Fruit fly (Drosophila melanogaster): ENCODE data around the gene CG44362.

The CG44362 gene

DNA sequence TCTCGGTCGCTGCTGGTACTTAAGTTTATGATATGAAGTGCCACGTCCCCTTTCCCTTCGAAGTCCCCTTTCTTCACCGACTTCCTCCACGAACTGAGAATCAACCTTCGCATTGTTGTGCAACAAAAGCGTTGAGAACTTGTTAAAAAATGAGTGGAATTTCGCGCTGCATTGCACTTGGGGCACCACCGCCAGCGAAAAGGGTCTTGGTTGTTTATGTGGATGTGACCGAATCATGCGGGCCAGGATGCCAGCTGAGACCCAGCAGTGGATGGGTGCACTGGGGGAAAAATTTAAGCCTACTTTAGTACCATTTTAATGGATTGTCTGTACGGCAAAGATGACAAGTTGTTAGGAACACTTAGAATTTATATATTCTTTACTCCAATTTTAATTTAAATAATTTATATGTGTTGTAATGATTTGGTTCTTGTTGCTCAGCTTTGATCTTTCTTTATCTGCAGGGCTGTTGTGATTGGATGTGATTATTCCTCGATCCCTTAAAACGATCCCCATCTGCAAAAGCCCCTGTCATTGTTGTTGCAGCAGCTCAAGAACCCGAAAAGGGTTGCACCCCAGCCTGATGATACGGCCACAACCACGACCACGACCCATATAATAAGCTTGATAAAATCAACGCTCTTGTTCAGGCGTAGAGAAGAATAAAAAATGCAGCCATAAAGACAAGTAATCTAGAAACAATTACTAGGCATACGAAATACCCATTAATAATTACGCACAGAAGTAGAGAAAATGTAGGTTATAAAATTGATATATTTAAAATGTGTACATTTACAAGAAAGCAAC, 15.2 kb upstream of the CG44362 start:
- TF ChIP-seq CG32121 (GFP tag; IDR thresholded peaks at IDR 0.05) (no peak), CG12605 (GFP tag; IDR thresholded peaks at IDR 0.05) (no peak), Snoo (tag; optimal IDR thresholded peaks at IDR 0.05) (peak; percentile 16), CG9948 (tag; optimal IDR thresholded peaks at IDR 0.05) (peak; percentile 45), CG14655 (GFP tag; optimal IDR thresholded peaks at IDR 0.05) (no peak), Pif1B (GFP tag; optimal IDR thresholded peaks at IDR 0.05) (no peak), rn (GFP tag; IDR thresholded peaks at IDR 0.05) (0 out of 2 replicates have a peak, but pooled peaks have one; percentile 13), CG17806 (tag; optimal IDR thresholded peaks at IDR 0.05) (peak; percentile 55), D1 (tag; optimal IDR thresholded peaks at IDR 0.05) (peak; percentile 23), CG13204 (GFP tag; optimal IDR thresholded peaks at IDR 0.05) (peak; percentile 54), CG15710 (tag; optimal IDR thresholded peaks at IDR 0.05) (peak; percentile 1), EcR (GFP tag; optimal IDR thresholded peaks at IDR 0.05) (peak; percentile 69), CG8159 (tag; optimal IDR thresholded peaks at IDR 0.05) (peak; percentile 26), CG4496 (GFP tag; IDR thresholded peaks at IDR 0.05) (no peak)

DNA sequence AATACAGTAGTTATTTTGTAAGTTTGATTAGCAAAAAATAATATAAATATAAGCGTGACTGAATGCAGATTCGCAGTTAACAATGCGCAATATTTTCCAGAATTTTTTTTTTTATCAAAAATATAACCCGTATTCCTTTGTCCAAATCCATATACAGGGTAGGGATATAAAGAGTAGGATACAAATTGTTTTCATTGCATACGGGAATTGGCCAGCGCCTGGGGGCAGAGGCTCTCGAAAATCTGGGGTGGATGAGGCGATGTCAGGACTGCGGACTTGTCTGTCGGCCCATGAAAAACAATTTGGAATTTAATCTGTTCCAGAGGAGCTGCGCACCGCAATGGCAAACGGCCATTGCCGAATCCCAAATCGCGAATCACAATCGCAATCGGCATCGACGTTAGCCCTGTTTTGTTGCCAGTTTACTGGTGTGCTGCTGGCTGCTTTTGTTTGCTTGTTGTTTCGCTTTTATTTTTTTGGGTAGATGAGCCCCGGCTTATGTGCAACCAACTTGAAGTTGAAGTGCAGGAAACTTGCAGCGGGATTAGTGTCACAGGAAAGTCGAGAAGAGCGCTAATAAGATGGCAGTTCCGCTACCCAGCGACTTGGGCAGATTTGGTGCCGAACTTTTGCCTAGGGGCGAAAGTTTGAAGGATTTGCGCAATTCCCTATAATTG, 14.5 kb upstream of the CG44362 start:
- TF ChIP-seq Pif1A (GFP tag; optimal IDR thresholded peaks at IDR 0.05) (peak; percentile 2), CG17806 (tag; optimal IDR thresholded peaks at IDR 0.05) (peak; percentile 21), Ets98B (GFP tag; IDR thresholded peaks at IDR 0.05) (no peak), rn (GFP tag; IDR thresholded peaks at IDR 0.05) (no peak), CG34367 (tag; optimal IDR thresholded peaks at IDR 0.05) (peak; percentile 63), CG13204 (GFP tag; optimal IDR thresholded peaks at IDR 0.05) (no peak), CG9948 (tag; optimal IDR thresholded peaks at IDR 0.05) (no peak), Snoo (tag; optimal IDR thresholded peaks at IDR 0.05) (no peak), CG12605 (GFP tag; IDR thresholded peaks at IDR 0.05) (no peak), CG8301 (tag; optimal IDR thresholded peaks at IDR 0.05) (no peak), CG8159 (tag; optimal IDR thresholded peaks at IDR 0.05) (peak; percentile 83), CG15710 (tag; optimal IDR thresholded peaks at IDR 0.05) (peak; percentile 72), CG32121 (GFP tag; IDR thresholded peaks at IDR 0.05) (no peak), fd96Ca (GFP tag; IDR thresholded peaks at IDR 0.05) (no peak), CG10348 (GFP tag; IDR thresholded peaks at IDR 0.05) (no peak), EcR (GFP tag; optimal IDR thresholded peaks at IDR 0.05) (no peak), gl (tag; optimal IDR thresholded peaks at IDR 0.05) (no peak), CG4496 (GFP tag; IDR thresholded peaks at IDR 0.05) (no peak), Pif1B (GFP tag; optimal IDR thresholded peaks at IDR 0.05) (peak; percentile 15), CG14655 (GFP tag; optimal IDR thresholded peaks at IDR 0.05) (no peak), D1 (tag; optimal IDR thresholded peaks at IDR 0.05) (no peak)

DNA sequence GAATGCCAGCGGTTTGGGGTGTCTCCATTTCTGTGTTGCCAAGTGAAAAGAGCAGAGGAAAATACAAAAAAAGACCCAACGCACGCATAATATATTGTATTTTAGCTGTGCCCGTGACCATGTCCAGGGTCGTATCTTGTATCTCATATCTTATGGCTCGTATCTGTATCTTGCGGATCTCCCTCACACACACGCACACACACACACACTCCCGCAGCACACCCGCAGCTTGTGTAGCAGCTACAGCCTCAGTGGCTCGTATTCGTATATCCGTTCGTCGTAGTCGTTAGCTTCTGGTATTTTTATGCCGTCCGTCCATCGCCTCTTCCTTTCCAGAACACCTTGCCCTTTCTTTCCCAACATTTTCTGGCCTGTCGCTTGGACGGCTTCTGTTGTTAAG, 13.1 kb upstream of the CG44362 start:
- TF ChIP-seq CG4496 (GFP tag; IDR thresholded peaks at IDR 0.05) (0 out of 3 replicates have a peak, but pooled peaks have one; percentile 37), CG13204 (GFP tag; optimal IDR thresholded peaks at IDR 0.05) (peak; percentile 7), EcR (GFP tag; optimal IDR thresholded peaks at IDR 0.05) (peak; percentile 73), CG10348 (GFP tag; IDR thresholded peaks at IDR 0.05) (no peak)

DNA sequence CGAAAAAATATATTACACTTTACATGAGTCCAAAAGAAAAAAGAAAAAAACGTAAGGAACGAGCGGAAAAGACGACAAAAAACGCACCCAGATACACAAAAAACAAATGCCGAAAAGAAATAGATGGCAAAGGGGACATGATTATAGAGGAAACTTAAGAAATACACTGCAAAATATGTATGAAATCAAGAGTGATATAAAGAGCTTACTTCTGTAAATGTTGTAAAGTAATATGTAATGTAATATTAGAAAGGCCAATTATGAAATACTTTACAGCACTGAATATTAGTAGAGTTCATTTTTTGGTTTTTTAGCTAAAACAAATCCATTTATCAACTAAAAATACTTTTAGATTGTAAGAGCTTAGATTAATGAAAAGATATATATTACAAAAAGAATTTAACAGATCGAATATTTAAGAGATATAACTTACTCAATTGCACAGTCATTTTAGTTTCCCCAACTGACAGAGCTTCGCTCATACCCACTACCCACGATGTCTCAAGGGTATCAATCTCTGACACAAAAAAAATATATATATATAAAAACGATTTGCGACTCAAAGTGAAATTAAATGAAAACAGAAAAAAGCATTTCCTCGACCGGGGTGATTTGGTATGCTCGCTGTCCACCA, 12.4 kb upstream of the CG44362 start:
- TF ChIP-seq CG4496 (GFP tag; IDR thresholded peaks at IDR 0.05) (no peak), CG8301 (tag; optimal IDR thresholded peaks at IDR 0.05) (no peak), CG12605 (GFP tag; IDR thresholded peaks at IDR 0.05) (no peak), CG15710 (tag; optimal IDR thresholded peaks at IDR 0.05) (no peak), gl (tag; optimal IDR thresholded peaks at IDR 0.05) (no peak), Ets98B (GFP tag; IDR thresholded peaks at IDR 0.05) (no peak), CG34367 (tag; optimal IDR thresholded peaks at IDR 0.05) (no peak), EcR (GFP tag; optimal IDR thresholded peaks at IDR 0.05) (no peak), Pif1B (GFP tag; optimal IDR thresholded peaks at IDR 0.05) (no peak), CG8159 (tag; optimal IDR thresholded peaks at IDR 0.05) (no peak), Pif1A (GFP tag; optimal IDR thresholded peaks at IDR 0.05) (no peak), CG17806 (tag; optimal IDR thresholded peaks at IDR 0.05) (no peak), fd96Ca (GFP tag; IDR thresholded peaks at IDR 0.05) (no peak), D1 (tag; optimal IDR thresholded peaks at IDR 0.05) (no peak), CG10348 (GFP tag; IDR thresholded peaks at IDR 0.05) (no peak)

dm6 chr3L:11388964-11389625, 8.2 kb upstream of the CG44362 start:
- TF ChIP-seq gl (tag; optimal IDR thresholded peaks at IDR 0.05) (no peak), CG8301 (tag; optimal IDR thresholded peaks at IDR 0.05) (peak; percentile 54), CG8159 (tag; optimal IDR thresholded peaks at IDR 0.05) (peak; percentile 80), CG10348 (GFP tag; IDR thresholded peaks at IDR 0.05) (no peak), CG12605 (GFP tag; IDR thresholded peaks at IDR 0.05) (peak; percentile 71; the same call in 1 of the 2 replicates), CG9948 (tag; optimal IDR thresholded peaks at IDR 0.05) (peak; percentile 58), CG32121 (GFP tag; IDR thresholded peaks at IDR 0.05) (peak; percentile 69), D1 (tag; optimal IDR thresholded peaks at IDR 0.05) (peak; percentile 48), fd96Ca (GFP tag; IDR thresholded peaks at IDR 0.05) (0 out of 3 replicates have a peak, but pooled peaks have one; percentile 32), CG14655 (GFP tag; optimal IDR thresholded peaks at IDR 0.05) (peak; percentile 83), Pif1B (GFP tag; optimal IDR thresholded peaks at IDR 0.05) (peak; percentile 72), Pif1A (GFP tag; optimal IDR thresholded peaks at IDR 0.05) (peak; percentile 77), CG17806 (tag; optimal IDR thresholded peaks at IDR 0.05) (peak; percentile 63), CG13204 (GFP tag; optimal IDR thresholded peaks at IDR 0.05) (peak; percentile 9), EcR (GFP tag; optimal IDR thresholded peaks at IDR 0.05) (no peak), CG4496 (GFP tag; IDR thresholded peaks at IDR 0.05) (peak; percentile 13; the same call in 1 of the 3 replicates), rn (GFP tag; IDR thresholded peaks at IDR 0.05) (0 out of 2 replicates have a peak, but pooled peaks have one; percentile 39), CG34367 (tag; optimal IDR thresholded peaks at IDR 0.05) (peak; percentile 51), Ets98B (GFP tag; IDR thresholded peaks at IDR 0.05) (peak; percentile 49), CG15710 (tag; optimal IDR thresholded peaks at IDR 0.05) (peak; percentile 85), Snoo (tag; optimal IDR thresholded peaks at IDR 0.05) (peak; percentile 70)
